Fruit fly (Drosophila melanogaster) ovary, adult (tissue): ENCODE data around the gene Pect.
"Not testable (repeated sequence)": the region's sequence is repeated elsewhere in the genome, so short reads cannot be mapped to it uniquely, and the experiment has no call there.

Source experiments
- CG17801 ChIP-seq: fragments of 200-800 bp; optimal IDR thresholded peaks from 2 replicates; lab custom pipeline; 2019; ENCODE audit warnings: missing biosample characterization, mild to moderate bottlenecking, missing genetic modification characterization, moderate library complexity; ENCODE audit not compliant: partially characterized antibody

Gene Pect

DNA sequence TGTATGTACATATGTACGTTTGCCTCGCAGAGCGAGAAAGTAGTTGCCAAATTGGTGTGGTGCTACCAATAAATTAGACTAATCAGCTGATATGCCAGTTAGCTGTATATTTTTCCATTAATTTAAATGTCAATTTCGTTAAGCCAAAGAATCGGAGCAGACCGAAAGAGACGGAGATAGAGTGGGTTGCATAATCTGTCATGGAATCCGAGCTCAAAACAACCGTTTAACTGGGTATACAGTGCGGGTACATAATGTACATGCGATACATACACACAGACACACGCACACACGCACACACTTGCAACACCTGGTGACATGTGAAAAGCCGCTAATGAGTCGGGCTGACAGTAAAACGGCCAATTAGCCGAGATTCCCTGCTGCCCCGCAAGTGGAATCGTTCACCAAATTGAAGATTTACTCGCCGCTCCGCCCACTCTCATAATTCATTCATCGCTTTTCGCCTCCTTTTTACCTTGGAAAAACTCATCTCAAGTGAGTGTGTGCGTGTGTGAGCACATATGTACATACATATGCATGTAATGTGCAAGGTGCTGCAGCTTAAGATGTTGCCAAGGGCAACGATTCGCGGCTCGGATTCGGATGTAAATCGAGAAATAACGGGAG, 12.4 kb upstream of the Pect start:
- no peak for TF ChIP-seq CG17801 (GFP tag; lab: Kevin White, UChicago)

DNA sequence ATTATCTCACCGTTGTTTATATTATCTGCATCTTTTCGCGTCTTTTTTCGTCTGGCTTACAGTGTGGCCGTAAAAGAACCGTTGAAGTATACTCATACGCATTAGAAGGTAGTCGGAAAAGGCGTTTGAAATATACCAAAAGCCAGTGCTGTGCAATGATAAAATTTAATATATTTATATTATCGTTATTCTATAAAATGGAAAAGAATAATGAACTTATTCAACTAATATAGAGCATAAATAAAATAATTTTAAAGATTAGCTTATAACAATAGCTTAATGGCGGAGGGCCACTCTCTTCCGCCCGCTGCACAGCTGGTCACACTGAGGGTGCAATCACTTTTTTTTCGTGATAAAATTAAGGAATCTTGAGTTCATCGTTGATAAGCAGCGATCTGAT, 11.7 kb upstream of the Pect start, which contains the start of the genes CG16974 and Edem2:
CG16974 (minus strand) TSS at position 86 of the 400 bp plus-strand sequence.
Edem2 (plus strand) TSS at position 308 of the 400 bp plus-strand sequence.
- peak; percentile 78 for TF ChIP-seq CG17801 (GFP tag; lab: Kevin White, UChicago)

DNA sequence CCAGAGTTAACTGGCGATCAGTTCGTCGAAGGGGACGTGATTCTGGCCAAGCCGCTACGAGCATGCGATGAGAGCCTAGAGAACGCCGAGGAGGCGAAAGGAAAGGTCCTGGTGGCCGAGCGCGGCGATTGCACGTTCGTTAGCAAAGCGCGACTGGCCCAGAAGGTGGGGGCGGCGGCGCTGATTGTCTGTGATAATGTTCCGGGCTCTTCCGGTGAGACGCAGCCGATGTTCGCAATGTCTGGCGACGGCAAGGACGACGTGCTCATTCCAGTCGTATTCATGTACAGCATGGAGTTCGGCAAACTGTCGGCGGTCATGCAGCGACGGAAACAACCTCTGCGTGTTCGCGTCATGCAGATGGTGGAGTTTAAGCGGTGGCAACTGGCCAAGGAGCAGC, 7.7 kb upstream of the Pect start:
- TF ChIP-seq CG17801 (GFP tag; lab: Kevin White, UChicago) = no peak

DNA sequence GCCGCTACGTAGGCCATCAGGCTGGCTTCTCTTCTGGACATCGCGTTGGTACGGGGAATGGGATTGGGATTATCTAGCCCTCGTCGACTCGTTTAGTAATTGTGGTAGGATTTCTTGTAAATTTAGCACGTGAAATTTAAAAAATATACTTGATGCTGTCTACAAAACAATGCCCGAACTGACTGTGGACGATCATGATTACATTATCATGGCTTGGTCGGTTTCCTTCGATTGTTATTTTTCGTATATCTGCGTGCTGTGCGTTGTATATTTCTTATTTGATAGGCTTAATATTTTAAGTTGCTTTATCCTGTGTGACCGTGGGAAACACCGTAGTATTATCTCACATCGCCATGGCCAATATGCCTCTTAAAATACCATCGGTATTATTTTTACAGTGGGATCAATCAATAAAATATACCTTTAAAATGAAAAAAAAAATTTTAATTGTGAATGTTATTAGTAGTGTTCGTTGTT, 564 bp upstream of the Pect start, which contains the start of gene CG16972:
CG16972 (minus strand) TSS at position 336 of the 477 bp plus-strand sequence.
- TF ChIP-seq CG17801 (GFP tag; lab: Kevin White, UChicago) = peak; percentile 12

DNA sequence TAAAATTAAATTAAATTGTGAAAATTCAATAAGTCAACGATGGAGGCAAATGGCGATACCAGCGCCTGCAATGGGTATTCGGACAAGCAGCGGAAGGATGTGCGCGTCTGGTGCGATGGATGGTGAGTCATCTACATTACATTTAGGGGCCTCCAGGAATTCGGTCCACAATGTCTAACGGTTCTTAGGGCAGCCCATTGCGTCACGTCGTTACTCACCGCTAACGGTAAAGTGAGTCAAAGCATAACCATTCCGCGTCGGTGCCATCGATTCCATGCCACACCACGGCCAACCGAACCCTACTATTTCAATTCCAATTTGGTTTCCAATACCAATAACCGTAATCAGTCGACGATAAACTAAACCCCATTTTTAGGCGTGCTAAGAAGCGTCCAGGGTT, 589 bp downstream of the Pect start:
- no peak for TF ChIP-seq CG17801 (GFP tag; lab: Kevin White, UChicago)

DNA sequence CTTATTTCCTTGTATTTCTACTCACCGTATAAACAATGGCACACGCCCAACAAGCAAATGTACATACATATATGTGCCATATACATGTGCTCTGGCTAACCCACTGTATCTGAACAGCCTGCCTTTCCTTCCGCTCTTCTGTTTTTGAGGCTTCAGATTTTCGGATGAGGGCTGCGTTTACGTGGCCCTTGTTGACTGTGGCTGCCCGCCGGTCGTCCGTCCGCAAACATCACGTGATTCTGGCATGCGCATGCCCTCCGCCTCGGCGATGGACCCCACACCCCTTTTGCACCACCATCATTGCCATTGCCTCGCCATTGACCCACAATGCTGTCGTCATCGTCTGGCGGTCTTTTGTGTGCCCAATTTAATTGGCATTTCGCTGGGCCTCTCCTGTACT, 1.7 kb downstream of the Pect start:
- TF ChIP-seq CG17801 (GFP tag; lab: Kevin White, UChicago) = peak; percentile 6

DNA sequence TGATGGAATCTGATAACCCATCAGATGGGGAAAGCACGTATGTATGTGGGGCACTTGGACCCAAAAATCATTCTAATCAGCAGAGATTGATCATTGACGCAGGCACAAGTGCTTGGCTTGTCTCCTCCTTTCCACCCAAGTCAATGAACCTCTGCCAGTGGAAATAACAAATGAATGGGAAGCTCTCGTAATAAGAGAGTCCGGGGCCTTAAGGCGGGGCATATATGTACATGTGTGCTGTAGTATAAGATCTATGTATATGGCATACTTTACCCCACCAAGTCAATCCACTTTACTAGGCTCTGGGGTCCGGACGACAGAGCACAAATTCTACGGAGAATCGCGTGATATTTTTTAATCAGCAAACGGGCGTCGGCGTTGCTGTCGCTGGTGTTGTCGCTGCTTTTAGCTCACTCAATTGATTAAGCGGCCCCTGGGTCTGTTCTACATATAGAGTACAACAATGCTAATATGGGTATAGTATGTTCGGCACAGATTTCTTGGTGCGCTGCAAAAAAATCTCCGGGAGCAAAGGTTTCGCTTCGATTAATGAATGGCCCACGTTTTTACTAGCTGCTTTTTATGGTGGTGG, 2.6 kb downstream of the Pect start:
- peak; percentile 26 for TF ChIP-seq CG17801 (GFP tag; lab: Kevin White, UChicago)

DNA sequence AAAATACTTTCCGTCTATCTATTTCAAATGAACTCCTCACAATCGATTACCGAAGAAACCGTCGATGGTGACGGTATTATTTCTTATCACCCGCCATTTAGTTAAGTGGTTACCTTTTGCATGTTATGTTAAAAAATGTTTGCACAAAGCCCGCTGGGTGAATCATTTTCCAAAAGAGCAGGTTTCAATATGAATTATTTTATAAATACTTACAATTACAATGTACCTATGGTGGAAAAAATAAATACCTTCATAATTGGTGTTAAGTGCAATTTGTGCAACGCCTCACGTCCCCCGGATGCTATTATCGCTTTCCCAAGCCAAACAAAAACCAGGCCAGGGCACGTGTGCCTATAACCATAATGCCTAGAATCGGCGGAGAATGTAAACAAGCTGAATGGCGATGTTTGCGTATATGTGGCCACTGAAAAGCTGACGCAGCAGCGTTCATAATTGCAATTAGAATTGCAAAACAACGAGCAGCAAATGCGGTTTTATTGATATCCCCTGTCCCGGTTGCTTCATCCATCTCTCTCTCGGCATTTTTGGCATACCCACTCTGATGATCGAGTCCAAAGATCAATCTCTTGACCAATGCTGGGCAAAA, 3.4 kb downstream of the Pect start:
- peak; percentile 41 for TF ChIP-seq CG17801 (GFP tag; lab: Kevin White, UChicago)

DNA sequence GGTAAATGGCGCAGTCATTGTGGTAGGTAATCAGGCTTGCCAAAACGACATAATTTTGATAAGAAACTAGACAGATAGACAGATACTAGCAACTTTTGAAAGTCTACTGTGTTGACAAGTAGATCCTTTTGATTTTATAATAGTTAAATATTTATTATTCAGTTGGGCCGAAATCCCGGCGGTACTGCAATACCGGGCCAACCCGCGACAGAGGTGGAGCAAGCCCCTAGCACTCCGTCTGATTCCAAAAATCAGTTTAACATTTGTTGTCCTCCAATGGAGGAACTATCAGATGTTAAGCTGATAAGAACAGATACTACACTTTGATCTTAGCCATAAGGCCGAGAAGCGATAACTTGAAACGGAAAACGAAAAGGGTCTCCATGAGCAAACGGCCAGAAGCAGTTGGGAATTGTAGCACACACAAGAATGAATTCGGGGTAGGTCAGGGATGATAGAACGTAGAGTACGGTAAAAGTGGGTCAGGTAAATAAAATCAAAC, 8.3 kb downstream of the Pect start, which contains the start of gene CG15482:
CG15482 (minus strand) TSS at position 51 of the 502 bp plus-strand sequence.
- TF ChIP-seq CG17801 (GFP tag; lab: Kevin White, UChicago) = not testable (repeated sequence)

DNA sequence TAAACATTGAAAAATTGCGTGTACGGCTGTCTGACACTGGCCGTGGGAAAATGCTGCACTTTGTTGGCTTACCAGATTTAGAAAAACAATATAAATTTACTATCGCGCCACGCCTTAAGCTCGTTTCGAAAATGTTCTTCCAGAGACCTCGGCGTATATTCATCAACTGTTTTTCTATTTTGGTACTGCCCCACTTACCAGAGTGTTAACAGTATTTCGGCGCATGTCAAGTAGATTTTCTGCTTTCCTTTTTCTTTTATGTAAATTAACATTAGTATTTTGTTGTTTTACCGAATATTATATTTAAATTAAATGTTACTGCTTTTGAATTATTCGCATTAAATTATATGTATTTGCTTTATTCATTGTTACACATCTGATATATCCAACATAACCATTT, 11.4 kb downstream of the Pect start, which contains the start of gene kek4:
kek4 (minus strand) TSS at position 341 of the 400 bp plus-strand sequence.
- no peak for TF ChIP-seq CG17801 (GFP tag; lab: Kevin White, UChicago)

DNA sequence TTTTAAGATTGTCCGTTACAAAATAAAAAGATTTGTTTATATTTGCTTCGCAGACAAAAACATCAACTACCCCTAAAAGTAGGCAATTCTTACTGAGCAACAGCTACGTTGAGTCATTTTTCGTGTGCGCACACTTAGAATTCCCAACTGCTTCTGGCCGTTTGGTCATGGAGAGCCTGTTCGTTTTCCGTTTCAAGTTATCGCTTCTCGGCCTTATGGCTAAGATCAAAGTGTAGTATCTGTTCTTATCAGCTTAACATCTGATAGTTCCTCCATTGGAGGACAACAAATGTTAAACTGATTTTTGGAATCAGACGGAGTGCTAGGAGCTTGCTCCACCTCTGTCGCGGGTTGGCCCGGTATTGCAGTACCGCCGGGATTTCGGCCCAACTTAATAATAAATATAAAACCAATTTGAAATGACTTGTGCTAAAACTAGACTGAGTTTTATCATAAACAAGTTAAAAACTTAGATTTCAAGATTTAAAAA, 12.1 kb downstream of the Pect start:
- TF ChIP-seq CG17801 (GFP tag; lab: Kevin White, UChicago) = peak; percentile 25

DNA sequence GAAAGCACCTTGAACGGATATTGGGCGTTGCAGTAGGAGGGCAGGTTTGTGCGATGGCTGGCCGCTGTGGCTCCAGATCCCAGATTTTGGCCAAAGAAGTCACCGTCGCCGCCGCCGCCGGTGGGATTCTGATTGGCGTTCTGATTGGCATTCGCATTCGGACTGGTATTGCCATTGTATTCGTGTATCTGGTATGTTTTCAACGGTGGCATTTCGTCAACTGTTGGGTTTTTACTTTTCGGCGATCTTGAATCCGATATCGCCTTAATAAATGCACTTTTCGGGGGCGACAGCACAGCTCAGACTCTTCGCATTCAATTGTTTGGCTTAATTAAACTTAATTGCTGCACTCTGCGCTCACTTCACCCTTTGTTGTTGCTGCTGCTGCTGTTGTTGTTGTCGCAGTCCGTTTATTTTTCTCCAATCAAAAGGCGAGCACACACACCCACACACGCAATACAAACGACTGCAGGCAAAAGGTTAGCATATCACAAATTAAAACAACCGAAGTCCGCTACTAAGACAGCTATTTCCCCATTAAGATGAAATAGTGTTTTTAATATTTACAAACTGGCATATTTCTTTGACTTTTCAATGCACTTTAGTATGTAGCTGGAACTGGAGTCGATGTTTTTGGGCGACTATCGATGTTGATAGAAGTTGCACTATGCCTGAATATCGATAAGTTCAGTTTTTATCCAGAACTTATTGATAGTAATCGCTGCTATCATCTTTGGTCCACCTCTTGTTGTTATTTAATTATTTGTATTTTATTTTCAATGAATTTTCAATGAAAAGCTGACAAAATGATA, 15.9 kb downstream of the Pect start, which contains the start of the genes CG9426 and mRF1:
CG9426 (minus strand) TSS at position 643 of the 812 bp plus-strand sequence.
mRF1 (plus strand) TSS at position 699 of the 812 bp plus-strand sequence.
- TF ChIP-seq CG17801 (GFP tag; lab: Kevin White, UChicago) = peak; percentile 29

DNA sequence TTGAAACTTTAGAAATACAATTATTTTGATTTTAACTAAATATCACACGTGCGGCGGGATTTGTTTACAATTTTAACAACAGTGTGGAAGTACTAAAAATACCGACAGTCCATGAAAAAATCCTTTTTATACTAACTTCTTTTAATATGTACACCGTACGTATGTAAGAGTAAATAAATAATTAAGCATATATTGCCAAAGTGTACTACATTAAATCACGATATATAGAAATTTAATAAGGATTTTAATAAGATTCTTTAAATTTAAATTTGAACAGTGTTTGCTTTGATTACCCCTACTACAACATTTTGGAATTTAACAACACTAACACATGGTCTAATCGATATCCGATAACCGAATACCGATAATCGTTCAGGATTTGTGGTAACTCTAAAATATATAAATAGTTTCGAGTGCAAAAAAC, 18.7 kb downstream of the Pect start, which contains the start of the genes Ski6 and CG16812:
Ski6 (minus strand) TSS at position 205 of the 424 bp plus-strand sequence.
CG16812 (plus strand) TSS at position 363 of the 424 bp plus-strand sequence.
- TF ChIP-seq CG17801 (GFP tag; lab: Kevin White, UChicago) = peak; percentile 71
